Worm (Caenorhabditis elegans): ENCODE measurements around the gene F58H7.1.

The F58H7.1 gene

DNA sequence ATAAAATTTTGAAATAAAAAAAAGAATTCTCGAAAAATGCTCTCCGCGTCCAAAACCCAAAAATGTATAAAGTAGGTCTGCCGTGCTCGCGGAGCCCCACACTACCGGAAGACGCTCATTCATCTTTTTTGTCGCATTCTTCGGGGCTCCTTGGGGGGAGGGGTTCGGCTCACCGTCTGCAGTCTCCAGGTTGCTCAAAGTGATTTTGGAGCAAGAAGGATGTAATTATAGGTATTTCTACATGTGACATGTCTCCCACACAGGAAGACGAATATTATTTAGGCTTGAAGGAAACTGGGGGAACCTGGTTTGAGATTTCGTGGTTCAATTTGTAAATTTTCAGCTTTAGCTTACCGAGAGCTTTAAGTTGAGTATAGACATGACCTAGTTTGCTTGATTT is at the start of gene F58H7.1:
F58H7.1 (minus strand) TSS at position 101 of the 400 bp plus-strand sequence.
- TF ChIP-seq daf-12 (tag; optimal IDR thresholded peaks at IDR 0.05) (no peak), nhr-237 (tag; optimal IDR thresholded peaks at IDR 0.05) (no peak), lin-39 (tag; optimal IDR thresholded peaks at IDR 0.05) (peak; percentile 36)

DNA sequence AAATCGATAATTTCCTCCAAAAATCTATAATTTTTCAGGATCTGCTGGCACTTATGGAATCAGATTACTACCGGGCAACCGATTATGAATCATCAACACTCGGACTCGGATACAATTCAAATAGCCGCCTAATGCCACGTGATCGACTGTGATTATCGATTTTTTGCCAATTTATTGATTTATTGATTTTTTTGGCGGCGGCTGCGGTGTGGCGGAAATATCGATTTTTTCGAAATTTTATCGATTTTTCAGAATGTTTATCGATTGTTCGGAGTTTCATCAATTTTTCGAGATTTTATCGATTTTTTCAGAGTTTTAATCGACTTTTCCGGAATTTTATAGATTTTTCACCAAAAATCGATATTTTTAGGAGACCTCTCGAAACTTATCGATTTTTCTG is 47.9 kb upstream of the F58H7.1 start:
- no peak for TF ChIP-seq zag-1 (tag; optimal IDR thresholded peaks at IDR 0.05)
- TF ChIP-seq ceh-28 (tag; optimal IDR thresholded peaks at IDR 0.05) = peak; percentile 99
- no peak for TF ChIP-seq egl-5 (tag; optimal IDR thresholded peaks at IDR 0.05)
- TF ChIP-seq tbx-2 (tag; optimal IDR thresholded peaks at IDR 0.05) = no peak
- no peak for TF ChIP-seq ceh-82 (tag; optimal IDR thresholded peaks at IDR 0.05)
- TF ChIP-seq ztf-4 (tag; optimal IDR thresholded peaks at IDR 0.05) = no peak

DNA sequence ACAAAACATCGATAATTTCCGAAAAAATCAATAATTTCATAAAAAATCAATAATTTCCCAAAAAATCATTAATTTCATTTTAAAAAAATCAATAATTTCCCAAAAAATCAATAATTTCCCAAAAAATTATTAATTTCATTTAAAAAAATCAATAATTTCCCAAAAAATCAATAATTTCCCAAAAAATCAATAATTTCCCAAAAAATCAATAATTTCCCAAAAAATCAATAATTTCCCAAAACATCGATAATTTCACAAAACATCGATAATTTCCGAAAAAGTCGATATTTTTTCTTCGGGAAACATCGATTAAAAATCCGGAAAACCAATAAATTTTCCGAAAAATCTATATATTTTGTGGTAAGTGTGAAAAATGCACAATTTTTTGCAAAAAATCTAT is 42.7 kb upstream of the F58H7.1 start:
- TF ChIP-seq ceh-28 (tag; optimal IDR thresholded peaks at IDR 0.05) = peak; percentile 90

DNA sequence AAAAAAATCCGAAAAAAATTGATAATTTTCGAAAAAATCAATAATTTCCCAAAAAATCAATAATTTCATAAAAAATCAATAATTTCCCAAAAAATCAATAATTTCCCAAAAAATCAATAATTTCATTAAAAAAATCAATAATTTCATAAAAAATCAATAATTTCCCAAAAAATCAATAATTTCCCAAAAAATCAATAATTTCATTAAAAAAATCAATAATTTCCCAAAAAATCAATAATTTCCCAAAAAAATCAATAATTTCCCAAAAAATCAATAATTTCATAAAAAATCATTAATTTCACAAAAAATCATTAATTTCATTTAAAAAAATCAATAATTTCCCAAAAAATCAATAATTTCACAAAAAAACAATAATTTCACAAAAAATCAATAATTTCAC is 42.2 kb upstream of the F58H7.1 start:
- peak; percentile 98 for TF ChIP-seq ceh-28 (tag; optimal IDR thresholded peaks at IDR 0.05)

DNA sequence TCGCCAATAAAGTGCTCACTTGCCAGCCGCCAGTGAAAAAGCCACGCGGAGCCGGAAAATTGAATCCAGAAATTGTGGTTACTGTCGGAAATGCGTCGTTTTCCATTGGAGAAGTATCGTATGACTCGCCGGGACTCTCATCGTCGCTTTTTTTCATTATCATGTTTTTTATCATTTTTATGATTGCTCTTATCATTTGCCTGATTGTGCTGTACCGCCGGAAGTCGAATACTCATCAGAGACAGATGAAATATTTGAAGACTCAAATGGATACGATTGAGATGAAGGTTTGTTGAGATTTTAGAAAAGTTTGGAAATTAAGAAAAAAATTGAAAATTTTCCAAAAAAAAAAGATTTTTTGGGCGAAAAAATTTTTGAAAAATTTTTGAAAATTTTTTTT is 40.7 kb upstream of the F58H7.1 start:
- TF ChIP-seq nhr-25 (tag; optimal IDR thresholded peaks at IDR 0.05) (no peak), elt-2 (tag; optimal IDR thresholded peaks at IDR 0.05) (peak; percentile 55)

DNA sequence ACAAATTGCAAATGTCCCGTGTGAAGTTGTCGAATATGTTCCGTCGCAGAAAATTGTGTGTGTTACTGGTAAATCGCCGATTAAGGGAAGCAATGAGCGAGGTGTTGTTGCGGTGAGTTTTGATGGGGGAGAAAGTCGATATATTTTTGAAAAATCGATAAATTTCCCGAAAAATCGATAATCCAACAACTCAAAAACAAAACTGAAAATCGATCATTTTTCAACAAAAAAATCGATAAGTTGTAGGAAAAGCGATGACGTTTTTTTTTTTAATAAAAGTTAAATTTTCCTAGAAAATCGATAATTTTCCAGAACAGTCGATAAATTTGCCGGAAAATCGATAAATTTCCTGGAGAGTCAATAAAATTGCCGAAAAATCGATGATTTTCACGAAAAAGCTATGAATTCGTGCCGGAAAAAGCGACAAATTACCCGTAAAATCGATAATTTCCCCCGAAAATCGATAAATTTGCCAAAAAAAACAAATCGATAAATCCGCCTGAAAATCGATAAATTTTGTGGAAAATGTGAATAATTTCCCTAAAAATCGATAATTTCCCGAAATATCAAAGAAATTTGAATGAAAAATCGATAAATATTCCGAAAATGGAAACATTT is 37.3 kb upstream of the F58H7.1 start:
- TF ChIP-seq ceh-28 (tag; optimal IDR thresholded peaks at IDR 0.05) (peak; percentile 87), nhr-67 (tag; optimal IDR thresholded peaks at IDR 0.05) (no peak)

DNA sequence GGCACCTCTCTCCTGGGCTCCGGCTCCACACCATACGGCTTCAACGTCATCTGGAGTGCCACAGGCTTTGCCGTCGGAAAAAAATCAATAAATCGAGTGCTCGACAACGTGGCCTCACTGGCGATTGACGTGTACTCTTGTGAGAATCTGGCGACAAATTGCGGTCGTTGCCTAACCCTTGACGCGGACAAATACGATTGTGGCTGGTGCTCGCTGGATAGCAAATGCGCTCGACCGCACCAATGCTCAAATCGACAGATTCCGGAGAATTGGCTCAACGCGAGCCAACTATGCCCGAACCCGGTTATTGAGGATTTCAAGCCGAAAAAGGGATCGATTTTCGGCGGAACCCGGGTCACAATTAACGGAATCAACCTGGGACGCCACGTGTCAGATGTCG is 36.8 kb upstream of the F58H7.1 start:
- TF ChIP-seq nhr-12 (tag; optimal IDR thresholded peaks at IDR 0.05) (no peak), tbx-2 (tag; optimal IDR thresholded peaks at IDR 0.05) (no peak), pha-4 (tag; optimal IDR thresholded peaks at IDR 0.05) (no peak), eor-1 (tag; optimal IDR thresholded peaks at IDR 0.05) (no peak), unc-62 (GFP tag; optimal IDR thresholded peaks at IDR 0.05) (no peak), hmg-11 (tag; optimal IDR thresholded peaks at IDR 0.05) (no peak), elt-3 (tag; optimal IDR thresholded peaks at IDR 0.05) (no peak)

DNA sequence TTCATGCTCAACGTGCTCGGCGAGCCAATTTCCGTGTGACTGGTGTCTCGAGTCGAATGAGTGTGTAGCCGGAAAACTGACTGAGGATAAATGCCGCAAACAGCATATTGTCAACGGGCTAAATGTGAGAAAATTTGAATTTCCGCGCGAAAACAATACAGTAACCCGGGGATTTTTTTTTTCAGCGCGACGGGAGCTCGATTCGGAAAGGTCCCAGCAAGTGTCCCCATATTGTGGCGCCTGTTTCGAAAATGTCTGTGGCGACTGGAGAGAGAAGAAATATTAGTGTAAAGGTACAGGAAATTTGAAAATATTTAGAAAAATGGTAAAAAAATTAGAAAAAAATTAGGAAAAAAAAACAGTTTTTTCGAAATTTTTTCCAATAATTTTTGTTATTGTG is 35.5 kb upstream of the F58H7.1 start:
- TF ChIP-seq aly-2 (tag; optimal IDR thresholded peaks at IDR 0.05) (no peak), pha-4 (tag; optimal IDR thresholded peaks at IDR 0.05) (no peak), jun-1 (tag; optimal IDR thresholded peaks at IDR 0.05) (no peak), elt-3 (tag; optimal IDR thresholded peaks at IDR 0.05) (no peak), ceh-16 (tag; optimal IDR thresholded peaks at IDR 0.05) (no peak), snpc-4 (tag; optimal IDR thresholded peaks at IDR 0.05) (no peak), nhr-67 (tag; optimal IDR thresholded peaks at IDR 0.05) (no peak), eor-1 (tag; optimal IDR thresholded peaks at IDR 0.05) (no peak), nhr-23 (tag; optimal IDR thresholded peaks at IDR 0.05) (no peak), sea-2 (GFP tag; optimal IDR thresholded peaks at IDR 0.05) (no peak), ztf-4 (tag; optimal IDR thresholded peaks at IDR 0.05) (no peak)

DNA sequence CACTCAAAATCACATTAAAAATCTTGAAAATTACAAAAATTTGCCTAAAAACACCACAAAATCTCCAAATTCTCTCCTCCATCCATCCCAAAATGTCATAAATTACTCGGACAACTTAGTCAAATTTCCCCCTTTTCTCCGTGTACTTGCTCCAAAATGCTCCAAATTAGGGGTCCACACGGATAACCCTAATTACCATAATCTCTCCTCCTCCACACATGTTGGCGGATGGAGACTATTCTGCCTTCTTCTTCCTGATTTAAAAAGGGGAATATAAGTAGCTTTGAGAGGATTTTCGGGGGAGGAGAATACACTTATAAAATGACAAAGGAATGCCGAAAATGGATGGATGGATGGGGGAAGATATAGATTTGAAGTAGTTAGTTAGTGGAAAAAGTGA is 26.2 kb upstream of the F58H7.1 start:
- TF ChIP-seq nfya-1 (tag; optimal IDR thresholded peaks at IDR 0.05; ENCODE audit: insufficient read depth) (no peak), fkh-10 (GFP tag; optimal IDR thresholded peaks at IDR 0.05) (peak; percentile 14), eor-1 (tag; optimal IDR thresholded peaks at IDR 0.05) (no peak)
